Fruit fly (Drosophila melanogaster) whole organism, adult: ENCODE measurements around the gene CG13097.

Experiments used
- CG11617 ChIP-seq: fragments of 200-800 bp; sonication (Bioruptor generic); optimal IDR thresholded peaks from 2 replicates; lab custom pipeline; 2017; ENCODE audit warnings: mild to moderate bottlenecking, missing biosample characterization, missing genetic modification reagents, missing genetic modification characterization
- CG12768 ChIP-seq: fragments of 200-800 bp; sonication (Bioruptor generic); optimal IDR thresholded peaks from 2 replicates; lab custom pipeline; 2017; ENCODE audit warnings: missing biosample characterization, missing genetic modification characterization, mild to moderate bottlenecking, moderate library complexity, missing genetic modification reagents
- CG14711 ChIP-seq: fragments of 200-800 bp; sonication (Bioruptor generic); optimal IDR thresholded peaks from 2 replicates; lab custom pipeline; 2018; ENCODE audit warnings: missing biosample characterization, mild to moderate bottlenecking, missing genetic modification characterization, moderate library complexity
- CG1620 ChIP-seq: fragments of 200-800 bp; sonication (Bioruptor generic); optimal IDR thresholded peaks from 2 replicates; lab custom pipeline; 2016; ENCODE audit warnings: missing biosample characterization, missing genetic modification characterization
- CG33017 ChIP-seq: fragments of 200-800 bp; sonication (Bioruptor generic); optimal IDR thresholded peaks from 2 replicates; lab custom pipeline; 2018; ENCODE audit warnings: missing biosample characterization, mild to moderate bottlenecking, missing genetic modification characterization, moderate library complexity
- CG5204 ChIP-seq: fragments of 200-800 bp; sonication (Bioruptor generic); optimal IDR thresholded peaks from 2 replicates; lab custom pipeline; 2016; ENCODE audit warnings: missing biosample characterization, missing genetic modification characterization
- CG7045 ChIP-seq: fragments of 200-800 bp; sonication (Bioruptor generic); optimal IDR thresholded peaks from 2 replicates; lab custom pipeline; 2017; ENCODE audit warnings: missing biosample characterization, mild to moderate bottlenecking, missing genetic modification characterization
- CG7101 ChIP-seq: fragments of 200-800 bp; sonication (Bioruptor generic); optimal IDR thresholded peaks from 2 replicates; lab custom pipeline; 2018; ENCODE audit warnings: missing biosample characterization, mild to moderate bottlenecking, missing genetic modification characterization, moderate library complexity
- Clk ChIP-seq: fragments of 200-800 bp; sonication (Bioruptor generic); optimal IDR thresholded peaks from 2 replicates; lab custom pipeline; 2017; ENCODE audit warnings: missing biosample characterization, missing genetic modification characterization
- Crg-1 ChIP-seq: fragments of 200-800 bp; sonication (Bioruptor generic); optimal IDR thresholded peaks from 2 replicates; lab custom pipeline; 2016; ENCODE audit warnings: missing biosample characterization, missing genetic modification characterization
- Hr96 ChIP-seq: fragments of 200-800 bp; sonication (Bioruptor generic); optimal IDR thresholded peaks from 2 replicates; lab custom pipeline; 2016; ENCODE audit warnings: missing biosample characterization, missing genetic modification characterization
- Mnt ChIP-seq: fragments of 200-800 bp; sonication (Bioruptor generic); optimal IDR thresholded peaks from 2 replicates; lab custom pipeline; 2016; ENCODE audit warnings: missing biosample characterization, mild to moderate bottlenecking, missing genetic modification characterization
- bab1 ChIP-seq: fragments of 200-800 bp; sonication (Bioruptor generic); optimal IDR thresholded peaks from 3 replicates; lab custom pipeline; 2019; ENCODE audit warnings: missing biosample characterization, mild to moderate bottlenecking, missing genetic modification characterization, moderate library complexity
- cic ChIP-seq: fragments of 200-800 bp; sonication (Bioruptor generic); optimal IDR thresholded peaks from 2 replicates; lab custom pipeline; 2017; ENCODE audit warnings: missing biosample characterization, mild to moderate bottlenecking, missing genetic modification characterization, moderate library complexity
- cnc ChIP-seq, 2 experiments: fragments of >200 bp; optimal IDR thresholded peaks; 2 replicates each; lab custom pipeline; 2017
- kay ChIP-seq: fragments of 200-800 bp; sonication (Bioruptor generic); peaks from one replicate; lab custom pipeline; 2016; ENCODE audit warnings: missing biosample characterization, missing genetic modification characterization, borderline replicate concordance
- ovo ChIP-seq: fragments of 200-800 bp; sonication (Bioruptor generic); optimal IDR thresholded peaks from 2 replicates; lab custom pipeline; 2016; ENCODE audit warnings: missing biosample characterization, missing genetic modification characterization
- pad ChIP-seq: fragments of 200-800 bp; sonication (Bioruptor generic); optimal IDR thresholded peaks from 3 replicates; lab custom pipeline; 2017; ENCODE audit warnings: missing biosample characterization, missing genetic modification characterization, mild to moderate bottlenecking, moderate library complexity, missing genetic modification reagents
- tj ChIP-seq: fragments of 200-800 bp; sonication (Bioruptor generic); optimal IDR thresholded peaks from 3 replicates; lab custom pipeline; 2017; ENCODE audit warnings: missing biosample characterization, mild to moderate bottlenecking, missing genetic modification characterization, moderate library complexity
- toe ChIP-seq: fragments of 200-800 bp; sonication (Bioruptor generic); optimal IDR thresholded peaks from 2 replicates; lab custom pipeline; 2016; ENCODE audit warnings: missing biosample characterization, missing genetic modification characterization

CG13097 gene

dm6 chr2L:8538449-8539050, 23.9 kb upstream of the CG13097 start:
- TF ChIP-seq kay (GFP tag; lab: Kevin White, UChicago) (peak; percentile 65), CG33017 (no peak), CG1620 (GFP tag; lab: Kevin White, UChicago) (no peak), CG7045 (GFP tag; lab: Kevin White, UChicago) (no peak), CG12768 (GFP tag; lab: Kevin White, UChicago) (no peak)

dm6 chr2L:8535394-8536176, 20.9 kb upstream of the CG13097 start:
- TF ChIP-seq toe (GFP tag; lab: Kevin White, UChicago) (peak; percentile 16), kay (GFP tag; lab: Kevin White, UChicago) (peak; percentile 70), Hr96 (GFP tag; lab: Kevin White, UChicago) (peak; percentile 47), bab1 (peak; percentile 83), cnc (optimal IDR thresholded peaks at IDR 0.05; lab: Kevin White, UChicago) (no peak), pad (GFP tag; lab: Kevin White, UChicago) (peak; percentile 71), cic (GFP tag; lab: Kevin White, UChicago) (no peak), CG5204 (GFP tag; lab: Kevin White, UChicago) (peak; percentile 61), CG12768 (GFP tag; lab: Kevin White, UChicago) (peak; percentile 71), ovo (peak; percentile 59), CG7101 (tag; lab: Kevin White, UChicago) (peak; percentile 87), tj (peak; percentile 36), CG11617 (GFP tag; lab: Kevin White, UChicago) (peak; percentile 94), Clk (GFP tag; lab: Kevin White, UChicago) (no peak), CG33017 (peak; percentile 88), CG1620 (GFP tag; lab: Kevin White, UChicago) (peak; percentile 49), CG14711 (peak; percentile 81), Crg-1 (GFP tag; lab: Kevin White, UChicago) (peak; percentile 40), CG7045 (GFP tag; lab: Kevin White, UChicago) (peak; percentile 89), Mnt (GFP tag; lab: Kevin White, UChicago) (no peak)

dm6 chr2L:8534515-8535295, 20.0 kb upstream of the CG13097 start:
- TF ChIP-seq Crg-1 (GFP tag; lab: Kevin White, UChicago) (peak; percentile 93), Hr96 (GFP tag; lab: Kevin White, UChicago) (peak; percentile 87), tj (peak; percentile 84), CG14711 (peak; percentile 86), CG12768 (GFP tag; lab: Kevin White, UChicago) (peak; percentile 97), cic (GFP tag; lab: Kevin White, UChicago) (peak; percentile 87), cnc (optimal IDR thresholded peaks at IDR 0.05; lab: Kevin White, UChicago) (peak in 1 of 2 experiments; percentile 17), kay (GFP tag; lab: Kevin White, UChicago) (peak; percentile 82), CG1620 (GFP tag; lab: Kevin White, UChicago) (peak; percentile 89), CG7101 (tag; lab: Kevin White, UChicago) (peak; percentile 96), pad (GFP tag; lab: Kevin White, UChicago) (peak; percentile 80), bab1 (peak; percentile 95), CG5204 (GFP tag; lab: Kevin White, UChicago) (peak; percentile 96), ovo (peak; percentile 84), Clk (GFP tag; lab: Kevin White, UChicago) (peak; percentile 88), Mnt (GFP tag; lab: Kevin White, UChicago) (peak; percentile 92), CG7045 (GFP tag; lab: Kevin White, UChicago) (peak; percentile 88), CG11617 (GFP tag; lab: Kevin White, UChicago) (peak; percentile 94), toe (GFP tag; lab: Kevin White, UChicago) (peak; percentile 89), CG33017 (peak; percentile 96)

- no peak for TF ChIP-seq Hr96 (GFP tag; lab: Kevin White, UChicago)
- no peak for TF ChIP-seq tj
- peak; percentile 70 for TF ChIP-seq kay (GFP tag; lab: Kevin White, UChicago)
- TF ChIP-seq cnc (optimal IDR thresholded peaks at IDR 0.05; lab: Kevin White, UChicago): no peak
Observed at dm6 chr2L:8534118-8534514, 19.4 kb upstream of the CG13097 start.

- TF ChIP-seq CG11617 (GFP tag; lab: Kevin White, UChicago): no peak
- no peak for TF ChIP-seq CG12768 (GFP tag; lab: Kevin White, UChicago)
- no peak for TF ChIP-seq Crg-1 (GFP tag; lab: Kevin White, UChicago)
- no peak for TF ChIP-seq CG33017
- TF ChIP-seq CG7045 (GFP tag; lab: Kevin White, UChicago): no peak
- no peak for TF ChIP-seq cic (GFP tag; lab: Kevin White, UChicago)
- no peak for TF ChIP-seq cnc (optimal IDR thresholded peaks at IDR 0.05; lab: Kevin White, UChicago)
- no peak for TF ChIP-seq Hr96 (GFP tag; lab: Kevin White, UChicago)
Observed at dm6 chr2L:8533632-8534031, 19.0 kb upstream of the CG13097 start.
